Worm (Caenorhabditis elegans) whole organism, young adult: ENCODE results near the gene R08F11.1.

ENCODE experiments used
- ccch-3 ChIP-seq: fragments of 200-800 bp; sonication (Bioruptor generic); optimal IDR thresholded peaks from 2 replicates; lab custom pipeline; 2018; ENCODE audit warnings: mild to moderate bottlenecking, missing genetic modification characterization, missing compliant biosample characterization
- hrde-1 ChIP-seq: sonication (generic microtip); optimal IDR thresholded peaks from 2 replicates; lab custom pipeline; 2016; ENCODE audit warnings: missing genetic modification characterization, mild to moderate bottlenecking, missing compliant biosample characterization, moderate library complexity, missing genotype, missing genetic modification reagents, borderline replicate concordance
- nfyb-1 ChIP-seq: fragments of 200-800 bp; sonication (Bioruptor generic); IDR thresholded peaks from 2 replicates; pipeline ENCODE4 v1.3.6; 2022; ENCODE audit warnings: missing genetic modification reagents, missing genetic modification characterization, missing compliant biosample characterization
- snpc-4 ChIP-seq, 5 experiments: fragments of 150-350 bp in 1 of 5; sonication (generic microtip) in 4 of 5; optimal IDR thresholded peaks; 2 replicates each; lab custom pipeline; 2014 to 2018; ENCODE audit warnings: missing genetic modification characterization in 5 of 5, missing biosample characterization in 3 of 5, antibody characterized with exemption in 2 of 5, mild to moderate bottlenecking in 2 of 5, missing compliant biosample characterization in 2 of 5, missing genotype in 2 of 5, moderate library complexity in 2 of 5, missing genetic modification reagents in 1 of 5

DNA sequence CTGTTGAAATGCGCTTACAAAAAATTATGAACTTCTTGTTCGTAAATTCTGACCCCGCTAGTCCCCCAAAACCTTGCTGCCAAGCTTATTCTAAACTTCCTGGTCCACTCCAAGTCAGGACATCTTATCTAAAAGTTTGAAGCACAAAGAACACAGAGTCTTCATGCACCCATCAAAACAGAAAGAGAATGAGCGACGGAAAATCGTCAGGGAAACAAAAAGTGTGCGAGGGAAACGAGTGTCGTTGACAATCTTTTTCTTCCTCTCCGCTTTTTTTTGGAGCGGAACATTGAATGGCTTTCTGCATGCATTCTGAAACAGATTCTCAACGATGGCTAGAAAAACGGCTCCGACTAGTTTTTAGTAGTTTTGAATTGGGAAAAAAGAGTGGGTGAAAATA lies 41.2 kb upstream of the R08F11.1 start:
- no peak for TF ChIP-seq nfyb-1
- no peak for TF ChIP-seq snpc-4 (GFP tag; optimal IDR thresholded peaks at IDR 0.05; lab: Kevin White, UChicago)
- no peak for TF ChIP-seq snpc-4 (tag; optimal IDR thresholded peaks at IDR 0.05; lab: Kevin White, UChicago)
- TF ChIP-seq ccch-3 (GFP tag; lab: Kevin White, UChicago): no peak
- TF ChIP-seq hrde-1 (tag; lab: Kevin White, UChicago): no peak
